Fruit fly (Drosophila melanogaster) whole organism: Measurements from ENCODE around the gene jar.

Source experiments
- CG8478 ChIP-seq: fragments of >200 bp; optimal IDR thresholded peaks from 2 replicates; lab custom pipeline; 2018; ENCODE audit warnings: inconsistent platforms
- EcR ChIP-seq, 2 experiments: fragments of >200 bp; optimal IDR thresholded peaks; 2 replicates each; lab custom pipeline; 2017; ENCODE audit warnings: missing biosample characterization in 2 of 2, missing genetic modification characterization in 2 of 2, missing genetic modification reagents in 2 of 2
- psq ChIP-seq: fragments of >200 bp; optimal IDR thresholded peaks from 2 replicates; lab custom pipeline; 2017
- usp ChIP-seq: fragments of >200 bp; optimal IDR thresholded peaks from 2 replicates; lab custom pipeline; 2017; ENCODE audit warnings: missing biosample characterization, missing genetic modification characterization, mixed read lengths

DNA sequence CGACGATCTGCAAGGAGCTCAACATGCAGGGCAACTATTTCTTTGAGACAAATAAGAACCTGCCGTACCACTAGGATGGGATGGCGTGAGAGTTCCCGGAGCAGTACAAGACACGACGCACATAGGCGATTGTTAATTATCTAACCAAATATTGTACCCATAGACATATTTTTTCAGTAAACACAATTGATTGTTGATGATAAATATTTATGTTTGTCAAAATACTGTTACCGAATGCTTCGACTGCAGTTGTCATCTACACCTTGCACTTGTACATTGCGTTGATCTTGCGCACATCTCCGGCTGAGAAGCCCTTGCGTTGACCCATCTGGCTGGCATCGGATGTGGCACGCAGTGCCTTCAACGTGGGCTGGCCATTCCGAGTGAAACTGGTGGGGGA, 22.1 kb upstream of the jar start:
- TF ChIP-seq CG8478 = no peak
- TF ChIP-seq EcR (GFP tag; optimal IDR thresholded peaks at IDR 0.05; lab: Kevin White, UChicago) = no peak
- TF ChIP-seq psq (lab: Kevin White, UChicago) = no peak
- TF ChIP-seq usp = no peak
